Worm (Caenorhabditis elegans) whole organism, L4 larva: ENCODE data around the gene pud-3.
"Not testable (repeated sequence)": the region's sequence is repeated elsewhere in the genome, so short reads cannot be mapped to it uniquely, and the experiment has no call there.

Source experiments
- D1046.2 ChIP-seq: fragments of 200-800 bp; sonication (Bioruptor generic); IDR thresholded peaks from 2 replicates; pipeline ENCODE4 v1.3.6; 2022; ENCODE audit warnings: missing genetic modification characterization, missing compliant biosample characterization
- F10B5.3 ChIP-seq: sonication (generic microtip); optimal IDR thresholded peaks from 2 replicates; lab custom pipeline; 2016; ENCODE audit warnings: mild to moderate bottlenecking, missing genetic modification characterization, missing compliant biosample characterization
- F26F4.8 ChIP-seq: fragments of 200-800 bp; sonication (Bioruptor generic); conservative IDR thresholded peaks from 2 replicates; pipeline ENCODE4 v1.3.6; 2022; ENCODE audit warnings: missing genetic modification characterization, missing compliant biosample characterization
- F37D6.2 ChIP-seq: sonication (generic microtip); optimal IDR thresholded peaks from 2 replicates; lab custom pipeline; 2016; ENCODE audit warnings: mild to moderate bottlenecking, missing genetic modification characterization, missing compliant biosample characterization
- F49E8.2 ChIP-seq: sonication (generic microtip); optimal IDR thresholded peaks from 2 replicates; lab custom pipeline; 2016; ENCODE audit warnings: missing compliant biosample characterization, mild to moderate bottlenecking, missing genetic modification characterization, borderline replicate concordance
- R02D3.7 ChIP-seq: fragments of 150-350 bp; sonication (generic microtip); optimal IDR thresholded peaks from 3 replicates; lab custom pipeline; 2014; ENCODE audit warnings: missing biosample characterization, missing genetic modification characterization
- Y105C5A.15 ChIP-seq: fragments of 200-800 bp; sonication (Bioruptor generic); IDR thresholded peaks from 2 replicates; pipeline ENCODE4 v1.3.6; 2022; ENCODE audit warnings: missing genetic modification characterization, missing compliant biosample characterization
- Y5F2A.4 ChIP-seq: fragments of 200-800 bp; sonication (Bioruptor generic); optimal IDR thresholded peaks from 2 replicates; lab custom pipeline; 2018; ENCODE audit warnings: mild to moderate bottlenecking, missing genetic modification characterization, missing compliant biosample characterization
- ZK546.5 ChIP-seq, 2 experiments: sonication (generic microtip); optimal IDR thresholded peaks; 2 replicates each; lab custom pipeline; 2017; ENCODE audit warnings: missing biosample characterization in 2 of 2, missing genetic modification characterization in 2 of 2
- aha-1 ChIP-seq: fragments of 150-350 bp; peaks from one replicate; lab custom pipeline; 2014; ENCODE audit warnings: missing biosample characterization, missing genetic modification characterization
- aly-2 ChIP-seq: sonication (generic microtip); optimal IDR thresholded peaks from 2 replicates; lab custom pipeline; 2018; ENCODE audit warnings: missing biosample characterization, missing genetic modification characterization
- arid-1 ChIP-seq: fragments of 200-800 bp; sonication (Bioruptor generic); conservative IDR thresholded peaks from 2 replicates; pipeline ENCODE4 v1.3.6; 2022; ENCODE audit warnings: missing genetic modification reagents, missing genetic modification characterization, missing compliant biosample characterization
- ceh-28 ChIP-seq: fragments of 150-350 bp; optimal IDR thresholded peaks from 2 replicates; lab custom pipeline; 2014; ENCODE audit warnings: missing biosample characterization, missing genetic modification reagents, missing genetic modification characterization
- ceh-62 ChIP-seq: sonication (generic microtip); optimal IDR thresholded peaks from 2 replicates; lab custom pipeline; 2017; ENCODE audit warnings: missing biosample characterization, missing genetic modification characterization
- ceh-82 ChIP-seq: sonication (generic microtip); optimal IDR thresholded peaks from 2 replicates; lab custom pipeline; 2017; ENCODE audit warnings: missing biosample characterization, missing genetic modification characterization
- cey-2 ChIP-seq: sonication (generic microtip); optimal IDR thresholded peaks from 3 replicates; lab custom pipeline; 2017; ENCODE audit warnings: missing genetic modification characterization, mild to moderate bottlenecking, missing compliant biosample characterization, antibody characterized with exemption, borderline replicate concordance; ENCODE audit not compliant: insufficient read depth
- daf-12 ChIP-seq: fragments of 150-350 bp; optimal IDR thresholded peaks from 2 replicates; lab custom pipeline; 2014; ENCODE audit warnings: missing biosample characterization, missing genetic modification reagents, missing genetic modification characterization
- daf-16 ChIP-seq, 3 experiments: sonication (generic microtip); optimal IDR thresholded peaks; 2 replicates each; lab custom pipeline; 2016 to 2017; ENCODE audit warnings: missing genetic modification characterization in 3 of 3, missing genetic modification reagents in 3 of 3, mild to moderate bottlenecking in 2 of 3, missing compliant biosample characterization in 2 of 3, missing biosample characterization in 1 of 3, moderate library complexity in 1 of 3
- dmd-6 ChIP-seq: fragments of 200-800 bp; sonication (Bioruptor generic); IDR thresholded peaks from 2 replicates; pipeline ENCODE4 v1.3.6; 2022; ENCODE audit warnings: missing genetic modification reagents, missing genetic modification characterization, missing compliant biosample characterization
- dmd-9 ChIP-seq: fragments of 200-800 bp; sonication (Bioruptor generic); IDR thresholded peaks from 2 replicates; pipeline ENCODE4 v1.3.6; 2022; ENCODE audit warnings: missing genetic modification reagents, missing genetic modification characterization, missing compliant biosample characterization
- dpl-1 ChIP-seq: fragments of 150-350 bp; optimal IDR thresholded peaks from 2 replicates; lab custom pipeline; 2014; ENCODE audit warnings: missing biosample characterization, missing genetic modification reagents, missing genetic modification characterization
- dve-1 ChIP-seq: sonication (generic microtip); optimal IDR thresholded peaks from 2 replicates; lab custom pipeline; 2017; ENCODE audit warnings: antibody characterized with exemption, mild to moderate bottlenecking, missing genetic modification characterization, missing compliant biosample characterization; ENCODE audit not compliant: insufficient read depth
- egl-27 ChIP-seq: sonication (generic microtip); optimal IDR thresholded peaks from 3 replicates; lab custom pipeline; 2017; ENCODE audit warnings: missing biosample characterization, missing genetic modification reagents, missing genetic modification characterization
- egl-43 ChIP-seq: fragments of 200-800 bp; sonication (Bioruptor generic); IDR thresholded peaks from 2 replicates; pipeline ENCODE4 v1.3.6; 2022; ENCODE audit warnings: missing genetic modification reagents, missing genetic modification characterization, missing compliant biosample characterization
- fos-1 ChIP-seq: fragments of 150-350 bp; optimal IDR thresholded peaks from 2 replicates; lab custom pipeline; 2014; ENCODE audit warnings: missing biosample characterization, missing genetic modification characterization
- gei-8 ChIP-seq: fragments of 200-800 bp; sonication (Bioruptor generic); optimal IDR thresholded peaks from 2 replicates; lab custom pipeline; 2018; ENCODE audit warnings: mild to moderate bottlenecking, missing genetic modification characterization, missing compliant biosample characterization
- lin-15B ChIP-seq: fragments of 150-350 bp; sonication (generic microtip); optimal IDR thresholded peaks from 3 replicates; lab custom pipeline; 2014; ENCODE audit warnings: missing biosample characterization, missing genetic modification characterization
- lin-29 ChIP-seq: fragments of 200-800 bp; sonication (Bioruptor generic); IDR thresholded peaks from 2 replicates; pipeline ENCODE4 v1.3.6; 2022; ENCODE audit warnings: missing genetic modification reagents, missing genetic modification characterization, missing compliant biosample characterization
- lin-38 ChIP-seq: fragments of 200-800 bp; sonication (Bioruptor generic); IDR thresholded peaks from 2 replicates; pipeline ENCODE4 v1.3.6; 2022; ENCODE audit warnings: missing genetic modification reagents, missing genetic modification characterization, missing compliant biosample characterization
- lsy-2 ChIP-seq, 2 experiments: fragments of 150-350 bp in 1 of 2; sonication (generic microtip) in 1 of 2; optimal IDR thresholded peaks; 2 replicates each; lab custom pipeline; 2014 to 2017; ENCODE audit warnings: missing biosample characterization in 2 of 2, missing genetic modification characterization in 2 of 2
- madf-5 ChIP-seq, 2 experiments: fragments of 200-800 bp; sonication (Bioruptor generic); IDR thresholded peaks; 2 replicates each; pipeline ENCODE4 v1.3.6; 2022; ENCODE audit warnings: missing compliant biosample characterization in 2 of 2, missing genetic modification characterization in 2 of 2
- mxl-2 ChIP-seq: fragments of 200-800 bp; sonication (Bioruptor generic); conservative IDR thresholded peaks from 2 replicates; pipeline ENCODE4 v1.3.6; 2022; ENCODE audit warnings: missing genetic modification reagents, missing genetic modification characterization, missing compliant biosample characterization
- nhr-11 ChIP-seq: fragments of 150-350 bp; optimal IDR thresholded peaks from 2 replicates; lab custom pipeline; 2014; ENCODE audit warnings: missing biosample characterization, missing genetic modification characterization
- nhr-25 ChIP-seq: sonication (generic microtip); optimal IDR thresholded peaks from 2 replicates; lab custom pipeline; 2017; ENCODE audit warnings: missing genetic modification characterization, mild to moderate bottlenecking, missing compliant biosample characterization, antibody characterized with exemption, moderate library complexity, borderline replicate concordance; ENCODE audit not compliant: insufficient read depth
- nhr-41 ChIP-seq: fragments of 200-800 bp; sonication (Bioruptor generic); IDR thresholded peaks from 2 replicates; pipeline ENCODE4 v1.3.6; 2022; ENCODE audit warnings: missing genetic modification reagents, missing genetic modification characterization, missing compliant biosample characterization
- nhr-48 ChIP-seq: sonication (generic microtip); optimal IDR thresholded peaks from 2 replicates; lab custom pipeline; 2016; ENCODE audit warnings: mild to moderate bottlenecking, missing genetic modification characterization, missing compliant biosample characterization
- nhr-76 ChIP-seq: fragments of 150-350 bp; optimal IDR thresholded peaks from 2 replicates; lab custom pipeline; 2014; ENCODE audit warnings: missing biosample characterization, missing genetic modification characterization
- php-3 ChIP-seq: fragments of 200-800 bp; sonication (Bioruptor generic); IDR thresholded peaks from 2 replicates; pipeline ENCODE4 v1.3.6; 2022; ENCODE audit warnings: missing genetic modification reagents, missing genetic modification characterization, missing compliant biosample characterization
- pqm-1 ChIP-seq: sonication (generic microtip); optimal IDR thresholded peaks from 2 replicates; lab custom pipeline; 2017; ENCODE audit warnings: missing biosample characterization, missing genetic modification characterization
- rbr-2 ChIP-seq: sonication (generic microtip); optimal IDR thresholded peaks from 2 replicates; lab custom pipeline; 2016; ENCODE audit warnings: missing genotype, missing genetic modification characterization, missing compliant biosample characterization
- set-16 ChIP-seq: fragments of 200-800 bp; sonication (Bioruptor generic); IDR thresholded peaks from 2 replicates; pipeline ENCODE4 v1.3.6; 2022; ENCODE audit warnings: missing genetic modification reagents, missing genetic modification characterization, missing compliant biosample characterization
- snpc-1.2 ChIP-seq: fragments of 200-800 bp; sonication (Bioruptor generic); IDR thresholded peaks from 2 replicates; pipeline ENCODE4 v1.3.6; 2022; ENCODE audit warnings: missing genetic modification reagents, missing genetic modification characterization, missing compliant biosample characterization
- snpc-4 ChIP-seq: fragments of 150-350 bp; optimal IDR thresholded peaks from 2 replicates; lab custom pipeline; 2014; ENCODE audit warnings: missing biosample characterization, missing genetic modification characterization
- unc-39 ChIP-seq: sonication (generic microtip); optimal IDR thresholded peaks from 2 replicates; lab custom pipeline; 2017; ENCODE audit warnings: missing biosample characterization, missing genetic modification characterization
- zip-2 ChIP-seq: fragments of 150-350 bp; optimal IDR thresholded peaks from 2 replicates; lab custom pipeline; 2014; ENCODE audit warnings: missing biosample characterization, missing genetic modification characterization

The pud-3 gene

ce11 chrV:2332837-2333236 lies 7.9 kb upstream of the pud-3 start:
- TF ChIP-seq Y105C5A.15 (GFP tag; lab: Robert Waterston, UW): 0 out of 2 replicates have a peak, but pooled peaks have one; percentile 16
- peak; percentile 89 for TF ChIP-seq set-16 (GFP tag; lab: Robert Waterston, UW)
- TF ChIP-seq D1046.2: 0 out of 2 replicates have a peak, but pooled peaks have one; percentile 10
- peak; percentile 69 for TF ChIP-seq egl-43

- TF ChIP-seq snpc-4 (tag; lab: Kevin White, UChicago); lin-15B (tag; lab: Kevin White, UChicago); nhr-11: not testable (repeated sequence)
- TF ChIP-seq, all 104 proteins: peak for 0; not testable (repeated sequence) for 104
Observed at ce11 chrV:2331616-2332015, 6.7 kb upstream of the pud-3 start, which contains the start of gene irld-32. Gene irld-32 (plus strand): TSS chrV:2331916.

- TF ChIP-seq ceh-28 (tag; lab: Kevin White, UChicago); rbr-2 (tag; lab: Kevin White, UChicago); gei-8 (GFP tag; lab: Kevin White, UChicago): not testable (repeated sequence)
Observed at ce11 chrV:2330129-2330528, 5.2 kb upstream of the pud-3 start, which contains the start of gene pud-1.1. Gene pud-1.1 (plus strand): TSS chrV:2330429.

ce11 chrV:2327124-2327523 lies 2.2 kb upstream of the pud-3 start:
- TF ChIP-seq ceh-82 (tag; lab: Kevin White, UChicago) (no peak), nhr-25 (tag; lab: Kevin White, UChicago) (no peak), F37D6.2 (tag; lab: Kevin White, UChicago) (no peak), php-3 (peak; percentile 88), ZK546.5 (tag; optimal IDR thresholded peaks at IDR 0.05; lab: Kevin White, UChicago) (no peak), lin-38 (no peak), F10B5.3 (no peak), unc-39 (tag; lab: Kevin White, UChicago) (no peak), aha-1 (tag; lab: Kevin White, UChicago) (no peak), F26F4.8 (GFP tag; lab: Robert Waterston, UW) (no peak), ceh-62 (no peak), R02D3.7 (tag; lab: Kevin White, UChicago) (no peak), Y5F2A.4 (GFP tag; lab: Kevin White, UChicago) (no peak), fos-1 (tag; lab: Kevin White, UChicago) (no peak), daf-12 (tag; lab: Kevin White, UChicago) (no peak), lin-15B (tag; lab: Kevin White, UChicago) (no peak), daf-16 (GFP tag; optimal IDR thresholded peaks at IDR 0.05; lab: Kevin White, UChicago) (no peak), daf-16 (tag; optimal IDR thresholded peaks at IDR 0.05; lab: Kevin White, UChicago) (peak; percentile 88), arid-1 (GFP tag; lab: Robert Waterston, UW) (no peak), nhr-48 (tag; lab: Kevin White, UChicago) (no peak), madf-5 (GFP tag; IDR thresholded peaks at IDR 0.05; lab: Robert Waterston, UW) (no peak), F49E8.2 (no peak), dpl-1 (GFP tag; lab: Kevin White, UChicago) (no peak), mxl-2 (GFP tag; lab: Robert Waterston, UW) (no peak), dve-1 (tag; lab: Kevin White, UChicago) (peak; percentile 92), aly-2 (tag; lab: Kevin White, UChicago) (no peak), nhr-76 (no peak), cey-2 (no peak), egl-27 (tag; lab: Kevin White, UChicago) (no peak), set-16 (GFP tag; lab: Robert Waterston, UW) (no peak), nhr-41 (GFP tag; lab: Robert Waterston, UW) (no peak), snpc-1.2 (no peak), pqm-1 (peak; percentile 56), lsy-2 (tag; optimal IDR thresholded peaks at IDR 0.05; lab: Kevin White, UChicago) (peak in 1 of 2 experiments; percentile 51), lin-29 (GFP tag; lab: Robert Waterston, UW) (no peak), dmd-9 (GFP tag; lab: Robert Waterston, UW) (no peak), dmd-6 (GFP tag; lab: Robert Waterston, UW) (peak; percentile 95), zip-2 (tag; lab: Kevin White, UChicago) (no peak)
